Worm (Caenorhabditis elegans): ENCODE measurements around the gene F35F11.2.

- TF ChIP-seq unc-62 (GFP tag; optimal IDR thresholded peaks at IDR 0.05), result no peak
- TF ChIP-seq sma-9 (GFP tag; optimal IDR thresholded peaks at IDR 0.05), result no peak
- TF ChIP-seq sma-9 (tag; optimal IDR thresholded peaks at IDR 0.05), result no peak
- TF ChIP-seq lin-13 (GFP tag; optimal IDR thresholded peaks at IDR 0.05), result no peak
- no peak for TF ChIP-seq sem-4 (tag; optimal IDR thresholded peaks at IDR 0.05)
- no peak for TF ChIP-seq nhr-237 (tag; optimal IDR thresholded peaks at IDR 0.05)
- no peak for TF ChIP-seq C34F6.9 (tag; optimal IDR thresholded peaks at IDR 0.05)
- TF ChIP-seq nhr-23 (tag; optimal IDR thresholded peaks at IDR 0.05), result no peak
- no peak for TF ChIP-seq crh-2 (tag; optimal IDR thresholded peaks at IDR 0.05)
- TF ChIP-seq nhr-12 (tag; optimal IDR thresholded peaks at IDR 0.05), result no peak
- no peak for TF ChIP-seq ama-1 (optimal IDR thresholded peaks at IDR 0.05)
- TF ChIP-seq alr-1 (tag; optimal IDR thresholded peaks at IDR 0.05), result no peak
- no peak for TF ChIP-seq R02D3.7 (tag; optimal IDR thresholded peaks at IDR 0.05)
- no peak for TF ChIP-seq nhr-25 (tag; optimal IDR thresholded peaks at IDR 0.05)
Measured at ce11 chrIV:4039984-4040383, at the start of gene F35F11.2.
